Fruit fly (Drosophila melanogaster): Measurements from ENCODE around the gene CG6885.
A peak's percentile ranks its signal among the peaks of the same experiment; 100 is the strongest.

Gene CG6885

dm6 chr3L:18791232-18792008 is 47.1 kb downstream of the CG6885 start:
- TF ChIP-seq HLH106 (tag; optimal IDR thresholded peaks at IDR 0.05) (no peak), OdsH (GFP tag; optimal IDR thresholded peaks at IDR 0.05) (no peak), h (GFP tag; optimal IDR thresholded peaks at IDR 0.05) (peak; percentile 24), dmrt93B (GFP tag; optimal IDR thresholded peaks at IDR 0.05) (no peak), pan (optimal IDR thresholded peaks at IDR 0.05) (no peak), psq (GFP tag; optimal IDR thresholded peaks at IDR 0.05) (peak; percentile 5), Abd-B (GFP tag; optimal IDR thresholded peaks at IDR 0.05) (no peak), CrebA (GFP tag; optimal IDR thresholded peaks at IDR 0.05; ENCODE audit: borderline replicate concordance) (peak; percentile 15), brk (GFP tag; optimal IDR thresholded peaks at IDR 0.05) (no peak), woc (GFP tag; optimal IDR thresholded peaks at IDR 0.05) (no peak)

- TF ChIP-seq CrebA (GFP tag; optimal IDR thresholded peaks at IDR 0.05; ENCODE audit: borderline replicate concordance): no peak
- no peak for TF ChIP-seq Abd-B (GFP tag; optimal IDR thresholded peaks at IDR 0.05)
- TF ChIP-seq Hnf4 (GFP tag; optimal IDR thresholded peaks at IDR 0.05): no peak
- no peak for TF ChIP-seq GATAd (GFP tag; optimal IDR thresholded peaks at IDR 0.05)
- TF ChIP-seq brk (GFP tag; optimal IDR thresholded peaks at IDR 0.05): no peak
- no peak for TF ChIP-seq woc (GFP tag; optimal IDR thresholded peaks at IDR 0.05)
- no peak for TF ChIP-seq h (GFP tag; optimal IDR thresholded peaks at IDR 0.05)
- TF ChIP-seq dsf (GFP tag; optimal IDR thresholded peaks at IDR 0.05; ENCODE audit: borderline replicate concordance): no peak
- TF ChIP-seq psq (GFP tag; optimal IDR thresholded peaks at IDR 0.05): no peak
- TF ChIP-seq dl (GFP tag; optimal IDR thresholded peaks at IDR 0.05; ENCODE audit: insufficient read depth in 1 of 2, partially characterized antibody in 2 of 2): no peak
- TF ChIP-seq CG32264 (GFP tag; optimal IDR thresholded peaks at IDR 0.05): no peak
- TF ChIP-seq Vsx2 (GFP tag; optimal IDR thresholded peaks at IDR 0.05; ENCODE audit: partially characterized antibody): no peak
- no peak for TF ChIP-seq Hr78 (GFP tag; optimal IDR thresholded peaks at IDR 0.05)
- TF ChIP-seq lola (GFP tag; optimal IDR thresholded peaks at IDR 0.05): no peak
- no peak for TF ChIP-seq foxo (GFP tag; optimal IDR thresholded peaks at IDR 0.05)
- no peak for TF ChIP-seq tai (GFP tag; optimal IDR thresholded peaks at IDR 0.05)
Observed at dm6 chr3L:18792009-18792339, 47.7 kb downstream of the CG6885 start.

dm6 chr3L:18792834-18793233 is 48.5 kb downstream of the CG6885 start:
- TF ChIP-seq Hnf4 (GFP tag; optimal IDR thresholded peaks at IDR 0.05) (no peak), Dif (GFP tag; optimal IDR thresholded peaks at IDR 0.05; ENCODE audit: partially characterized antibody) (no peak), fru (GFP tag; optimal IDR thresholded peaks at IDR 0.05) (no peak), sv (GFP tag; optimal IDR thresholded peaks at IDR 0.05) (no peak), woc (GFP tag; optimal IDR thresholded peaks at IDR 0.05) (no peak), CrebA (GFP tag; optimal IDR thresholded peaks at IDR 0.05; ENCODE audit: borderline replicate concordance) (no peak), Hr83 (GFP tag; optimal IDR thresholded peaks at IDR 0.05; ENCODE audit: poor library complexity, severe bottlenecking) (no peak), Myc (optimal IDR thresholded peaks at IDR 0.05) (no peak), h (GFP tag; optimal IDR thresholded peaks at IDR 0.05) (no peak), br (GFP tag; optimal IDR thresholded peaks at IDR 0.05) (no peak), HLH106 (tag; optimal IDR thresholded peaks at IDR 0.05) (no peak), dsf (GFP tag; optimal IDR thresholded peaks at IDR 0.05; ENCODE audit: borderline replicate concordance) (no peak)
